Worm (Caenorhabditis elegans) whole organism, young adult: ENCODE measurements around the gene chil-25.

Source experiments
- dpff-1 ChIP-seq: sonication (generic microtip); optimal IDR thresholded peaks from 2 replicates; lab custom pipeline; 2017; ENCODE audit warnings: mild to moderate bottlenecking, missing genetic modification characterization, missing compliant biosample characterization
- efl-1 ChIP-seq: fragments of 150-350 bp; optimal IDR thresholded peaks from 2 replicates; lab custom pipeline; 2014; ENCODE audit warnings: missing biosample characterization, missing genetic modification reagents, missing genetic modification characterization
- ekl-4 ChIP-seq: fragments of 200-800 bp; sonication (Bioruptor generic); IDR thresholded peaks from 2 replicates; pipeline ENCODE4 v1.3.6; 2022; ENCODE audit warnings: missing genetic modification reagents, missing genetic modification characterization, missing compliant biosample characterization
- him-1 ChIP-seq: sonication (generic microtip); optimal IDR thresholded peaks from 2 replicates; lab custom pipeline; 2016; ENCODE audit warnings: missing genotype, missing genetic modification reagents, missing genetic modification characterization, missing compliant biosample characterization
- hmg-1.2 ChIP-seq: fragments of 200-800 bp; sonication (Bioruptor generic); IDR thresholded peaks from 2 replicates; pipeline ENCODE4 v1.3.6; 2022; ENCODE audit warnings: missing genetic modification reagents, missing genetic modification characterization, missing compliant biosample characterization
- lin-54 ChIP-seq: fragments of 200-800 bp; sonication (Bioruptor generic); optimal IDR thresholded peaks from 2 replicates; lab custom pipeline; 2018; ENCODE audit warnings: mild to moderate bottlenecking, missing genetic modification characterization, missing compliant biosample characterization

DNA sequence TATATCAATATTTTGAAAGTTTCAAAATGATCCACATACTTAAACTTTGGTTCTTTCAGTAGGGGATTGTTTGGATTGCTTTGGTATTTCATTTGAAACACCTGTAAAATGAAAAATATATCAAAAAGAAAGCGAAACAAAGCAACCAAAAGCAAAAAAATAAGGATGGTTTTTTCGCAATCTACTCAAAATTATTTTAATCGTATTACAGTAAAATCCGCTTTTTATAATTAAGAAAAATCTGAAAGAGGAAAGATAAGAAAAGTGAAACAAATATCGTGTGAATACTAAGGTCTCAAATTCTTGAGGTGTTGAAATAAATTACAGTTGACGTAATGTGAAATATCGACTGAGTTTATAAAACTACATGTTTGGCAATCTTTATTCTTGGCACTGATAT is 8.2 kb downstream of the chil-25 start, which contains the start of gene chil-22:
- TF ChIP-seq dpff-1 (tag; lab: Kevin White, UChicago) (no peak), hmg-1.2 (GFP tag; lab: Robert Waterston, UW) (no peak), lin-54 (GFP tag; lab: Kevin White, UChicago) (no peak), ekl-4 (GFP tag; lab: Robert Waterston, UW) (no peak), efl-1 (GFP tag; lab: Kevin White, UChicago) (no peak), him-1 (tag; lab: Kevin White, UChicago) (no peak)
